Fruit fly (Drosophila melanogaster) whole organism, embryonic: ENCODE results near the gene Acyp.

Experiments used
- ATbp ChIP-seq: fragments of 200-800 bp; sonication (Bioruptor generic); optimal IDR thresholded peaks from 2 replicates; lab custom pipeline; 2017; ENCODE audit warnings: missing biosample characterization, mild to moderate bottlenecking, missing genetic modification characterization, missing genetic modification reagents
- Adf1 ChIP-seq: fragments of 200-800 bp; sonication (Bioruptor generic); IDR thresholded peaks from 2 replicates; pipeline ENCODE4 v1.3.6; 2022; ENCODE audit warnings: missing biosample characterization, missing genetic modification characterization
- Bgb ChIP-seq: fragments of 200-800 bp; sonication (Bioruptor generic); IDR thresholded peaks from 2 replicates; pipeline ENCODE4 v1.3.6; 2022; ENCODE audit warnings: missing biosample characterization, missing genetic modification characterization; ENCODE audit not compliant: partially characterized antibody
- CG10274 ChIP-seq: fragments of 200-800 bp; sonication (Bioruptor generic); optimal IDR thresholded peaks from 3 replicates; lab custom pipeline; 2017; ENCODE audit warnings: missing biosample characterization, mild to moderate bottlenecking, missing genetic modification characterization
- CG10366 ChIP-seq: fragments of 200-800 bp; sonication (Bioruptor generic); IDR thresholded peaks from 2 replicates; pipeline ENCODE4 v1.3.6; 2022; ENCODE audit warnings: missing biosample characterization, missing genetic modification characterization
- CG10431 ChIP-seq: fragments of 200-800 bp; sonication (Bioruptor generic); optimal IDR thresholded peaks from 3 replicates; lab custom pipeline; 2018; ENCODE audit warnings: missing biosample characterization, mild to moderate bottlenecking, missing genetic modification characterization
- CG10565 ChIP-seq: fragments of 200-800 bp; sonication (Bioruptor generic); optimal IDR thresholded peaks from 3 replicates; lab custom pipeline; 2016; ENCODE audit warnings: missing biosample characterization, mild to moderate bottlenecking, missing genetic modification characterization
- CG10979 ChIP-seq: fragments of 200-800 bp; sonication (Bioruptor generic); optimal IDR thresholded peaks from 2 replicates; lab custom pipeline; 2018; ENCODE audit warnings: missing biosample characterization, mild to moderate bottlenecking, missing genetic modification characterization, moderate library complexity
- CG11398 ChIP-seq: fragments of 200-800 bp; sonication (Bioruptor generic); optimal IDR thresholded peaks from 2 replicates; lab custom pipeline; 2016; ENCODE audit warnings: missing biosample characterization, missing genetic modification characterization
- CG11456 ChIP-seq: fragments of 200-800 bp; sonication (Bioruptor generic); IDR thresholded peaks from 3 replicates; pipeline ENCODE4 v1.3.6; 2022; ENCODE audit warnings: missing biosample characterization, missing genetic modification characterization
- CG11696 ChIP-seq: fragments of 200-800 bp; sonication (Bioruptor generic); IDR thresholded peaks from 2 replicates; pipeline ENCODE4 v1.3.6; 2022; ENCODE audit warnings: missing biosample characterization, missing genetic modification characterization
- CG12071 ChIP-seq: fragments of 200-800 bp; sonication (Bioruptor generic); optimal IDR thresholded peaks from 3 replicates; lab custom pipeline; 2018; ENCODE audit warnings: missing biosample characterization, mild to moderate bottlenecking, missing genetic modification characterization
- CG1233 ChIP-seq: fragments of 200-800 bp; sonication (Bioruptor generic); optimal IDR thresholded peaks from 4 replicates; lab custom pipeline; 2018; ENCODE audit warnings: missing biosample characterization, mild to moderate bottlenecking, missing genetic modification characterization
- CG12391 ChIP-seq: fragments of 200-800 bp; sonication (Bioruptor generic); optimal IDR thresholded peaks from 3 replicates; lab custom pipeline; 2018; ENCODE audit warnings: missing biosample characterization, mild to moderate bottlenecking, missing genetic modification characterization, moderate library complexity
- CG13424 ChIP-seq: fragments of 200-800 bp; sonication (Bioruptor generic); optimal IDR thresholded peaks from 2 replicates; lab custom pipeline; 2019; ENCODE audit warnings: missing biosample characterization, mild to moderate bottlenecking, missing genetic modification characterization, moderate library complexity
- CG14667 ChIP-seq: fragments of 200-800 bp; sonication (Bioruptor generic); IDR thresholded peaks from 2 replicates; pipeline ENCODE4 v1.3.6; 2022; ENCODE audit warnings: missing biosample characterization, missing genetic modification characterization
- CG14710 ChIP-seq: fragments of 200-800 bp; sonication (Bioruptor generic); optimal IDR thresholded peaks from 3 replicates; lab custom pipeline; 2019; ENCODE audit warnings: missing biosample characterization, mild to moderate bottlenecking, missing genetic modification characterization, moderate library complexity
- CG1529 ChIP-seq: fragments of 200-800 bp; sonication (Bioruptor generic); optimal IDR thresholded peaks from 3 replicates; lab custom pipeline; 2018; ENCODE audit warnings: missing biosample characterization, missing genetic modification characterization
- CG16779 ChIP-seq: fragments of 200-800 bp; sonication (Bioruptor generic); IDR thresholded peaks from 2 replicates; pipeline ENCODE4 v1.3.6; 2022; ENCODE audit warnings: missing biosample characterization, missing genetic modification characterization
- CG17568 ChIP-seq: fragments of 200-800 bp; sonication (Bioruptor generic); optimal IDR thresholded peaks from 2 replicates; lab custom pipeline; 2018; ENCODE audit warnings: missing biosample characterization, mild to moderate bottlenecking, missing genetic modification characterization, moderate library complexity
- CG17802 ChIP-seq: fragments of 200-800 bp; sonication (Bioruptor generic); optimal IDR thresholded peaks from 2 replicates; lab custom pipeline; 2018; ENCODE audit warnings: missing biosample characterization, mild to moderate bottlenecking, missing genetic modification characterization, moderate library complexity
- CG1792 ChIP-seq: fragments of 200-800 bp; sonication (Bioruptor generic); optimal IDR thresholded peaks from 2 replicates; lab custom pipeline; 2016; ENCODE audit warnings: missing biosample characterization, missing genetic modification characterization
- CG3163 ChIP-seq: fragments of 200-800 bp; sonication (Bioruptor generic); optimal IDR thresholded peaks from 3 replicates; lab custom pipeline; 2016; ENCODE audit warnings: missing biosample characterization, missing genetic modification characterization
- CG43689 ChIP-seq: fragments of 200-800 bp; sonication (Bioruptor generic); IDR thresholded peaks from 2 replicates; pipeline ENCODE4 v1.3.6; 2022; ENCODE audit warnings: missing biosample characterization, missing genetic modification characterization
- CG4617 ChIP-seq: fragments of 200-800 bp; sonication (Bioruptor generic); optimal IDR thresholded peaks from 3 replicates; lab custom pipeline; 2016; ENCODE audit warnings: missing biosample characterization, missing genetic modification characterization, borderline replicate concordance
- CG8089 ChIP-seq: fragments of 200-800 bp; sonication (Bioruptor generic); optimal IDR thresholded peaks from 3 replicates; lab custom pipeline; 2016; ENCODE audit warnings: missing biosample characterization, missing genetic modification characterization
- CG8924 ChIP-seq: fragments of 200-800 bp; optimal IDR thresholded peaks from 3 replicates; lab custom pipeline; 2019; ENCODE audit warnings: missing biosample characterization, mild to moderate bottlenecking, missing genetic modification characterization, moderate library complexity
- CG9609 ChIP-seq: fragments of 200-800 bp; sonication (Bioruptor generic); optimal IDR thresholded peaks from 3 replicates; lab custom pipeline; 2016; ENCODE audit warnings: missing biosample characterization, missing genetic modification characterization
- Hsf ChIP-seq: fragments of 200-800 bp; sonication (Bioruptor generic); optimal IDR thresholded peaks from 3 replicates; lab custom pipeline; 2016; ENCODE audit warnings: missing biosample characterization, missing genetic modification characterization
- Nf-YB ChIP-seq: fragments of 200-800 bp; sonication (Bioruptor generic); optimal IDR thresholded peaks from 3 replicates; lab custom pipeline; 2019; ENCODE audit warnings: missing biosample characterization, mild to moderate bottlenecking, missing genetic modification characterization, moderate library complexity
- Spps ChIP-seq: fragments of 200-800 bp; sonication (Bioruptor generic); optimal IDR thresholded peaks from 2 replicates; lab custom pipeline; 2018; ENCODE audit warnings: missing biosample characterization, mild to moderate bottlenecking, missing genetic modification characterization
- Vsx1 ChIP-seq: fragments of 200-800 bp; sonication (Bioruptor generic); optimal IDR thresholded peaks from 2 replicates; lab custom pipeline; 2017; ENCODE audit warnings: missing biosample characterization, mild to moderate bottlenecking, missing genetic modification characterization, missing genetic modification reagents
- YL-1 ChIP-seq: fragments of 200-800 bp; sonication (Bioruptor generic); optimal IDR thresholded peaks from 3 replicates; lab custom pipeline; 2017; ENCODE audit warnings: missing biosample characterization, mild to moderate bottlenecking, missing genetic modification characterization
- abd-A ChIP-seq: fragments of 200-800 bp; sonication (Bioruptor generic); optimal IDR thresholded peaks from 3 replicates; lab custom pipeline; 2019; ENCODE audit warnings: missing biosample characterization, mild to moderate bottlenecking, missing genetic modification characterization, moderate library complexity
- ara ChIP-seq: fragments of 200-800 bp; sonication (Bioruptor generic); IDR thresholded peaks from 2 replicates; pipeline ENCODE4 v1.3.6; 2022; ENCODE audit warnings: missing biosample characterization, missing genetic modification characterization
- gem ChIP-seq: fragments of 200-800 bp; sonication (Bioruptor generic); optimal IDR thresholded peaks from 2 replicates; lab custom pipeline; 2019; ENCODE audit warnings: missing biosample characterization, mild to moderate bottlenecking, missing genetic modification characterization, moderate library complexity
- gfzf ChIP-seq: fragments of 200-800 bp; sonication (Bioruptor generic); optimal IDR thresholded peaks from 2 replicates; lab custom pipeline; 2016; ENCODE audit warnings: missing biosample characterization, mild to moderate bottlenecking, missing genetic modification characterization, moderate library complexity
- her ChIP-seq: fragments of 200-800 bp; sonication (Bioruptor generic); optimal IDR thresholded peaks from 2 replicates; lab custom pipeline; 2016; ENCODE audit warnings: missing biosample characterization, missing genetic modification characterization
- ken ChIP-seq: fragments of 200-800 bp; sonication (Bioruptor generic); IDR thresholded peaks from 3 replicates; pipeline ENCODE4 v1.3.6; 2022; ENCODE audit warnings: missing biosample characterization, missing genetic modification characterization
- lbe ChIP-seq: fragments of 200-800 bp; sonication (Bioruptor generic); optimal IDR thresholded peaks from 2 replicates; lab custom pipeline; 2016; ENCODE audit warnings: missing biosample characterization, mild to moderate bottlenecking, missing genetic modification characterization
- odd ChIP-seq: fragments of 200-800 bp; sonication (Bioruptor generic); optimal IDR thresholded peaks from 2 replicates; lab custom pipeline; 2017; ENCODE audit warnings: missing biosample characterization, mild to moderate bottlenecking, missing genetic modification characterization
- pan ChIP-seq, 4 experiments: fragments of >200 bp in 3 of 4; fragments of 200-800 bp in 1 of 4; sonication (Bioruptor generic) in 1 of 4; optimal IDR thresholded peaks in 3 of 4; IDR thresholded peaks in 1 of 4; 2 replicates each; pipeline versions ENCODE4 v1.3.6 to Lab custom; 2017 to 2022; ENCODE audit warnings: missing biosample characterization in 2 of 4, missing genetic modification characterization in 2 of 4, mixed read lengths in 1 of 4
- pnt ChIP-seq: fragments of 200-800 bp; sonication (Bioruptor generic); optimal IDR thresholded peaks from 3 replicates; lab custom pipeline; 2016; ENCODE audit warnings: missing biosample characterization, missing genetic modification characterization
- pros ChIP-seq: fragments of 200-800 bp; sonication (Bioruptor generic); optimal IDR thresholded peaks from 3 replicates; lab custom pipeline; 2019; ENCODE audit warnings: missing biosample characterization, mild to moderate bottlenecking, missing genetic modification characterization, moderate library complexity
- psq ChIP-seq: fragments of 200-800 bp; sonication (Bioruptor generic); optimal IDR thresholded peaks from 2 replicates; lab custom pipeline; 2017; ENCODE audit warnings: missing biosample characterization, missing genetic modification characterization
- slou ChIP-seq: fragments of 200-800 bp; sonication (Bioruptor generic); optimal IDR thresholded peaks from 3 replicates; lab custom pipeline; 2016; ENCODE audit warnings: missing biosample characterization, missing genetic modification characterization
- tap ChIP-seq: fragments of 200-800 bp; optimal IDR thresholded peaks from 3 replicates; lab custom pipeline; 2019; ENCODE audit warnings: missing biosample characterization, mild to moderate bottlenecking, missing genetic modification characterization, moderate library complexity
- tgo ChIP-seq: fragments of 200-800 bp; sonication (Bioruptor generic); IDR thresholded peaks from 3 replicates; pipeline ENCODE4 v1.3.6; 2022; ENCODE audit warnings: missing biosample characterization, missing genetic modification characterization
- trh ChIP-seq: fragments of 200-800 bp; sonication (Bioruptor generic); optimal IDR thresholded peaks from 2 replicates; lab custom pipeline; 2016; ENCODE audit warnings: missing biosample characterization, missing genetic modification characterization

Acyp gene

DNA sequence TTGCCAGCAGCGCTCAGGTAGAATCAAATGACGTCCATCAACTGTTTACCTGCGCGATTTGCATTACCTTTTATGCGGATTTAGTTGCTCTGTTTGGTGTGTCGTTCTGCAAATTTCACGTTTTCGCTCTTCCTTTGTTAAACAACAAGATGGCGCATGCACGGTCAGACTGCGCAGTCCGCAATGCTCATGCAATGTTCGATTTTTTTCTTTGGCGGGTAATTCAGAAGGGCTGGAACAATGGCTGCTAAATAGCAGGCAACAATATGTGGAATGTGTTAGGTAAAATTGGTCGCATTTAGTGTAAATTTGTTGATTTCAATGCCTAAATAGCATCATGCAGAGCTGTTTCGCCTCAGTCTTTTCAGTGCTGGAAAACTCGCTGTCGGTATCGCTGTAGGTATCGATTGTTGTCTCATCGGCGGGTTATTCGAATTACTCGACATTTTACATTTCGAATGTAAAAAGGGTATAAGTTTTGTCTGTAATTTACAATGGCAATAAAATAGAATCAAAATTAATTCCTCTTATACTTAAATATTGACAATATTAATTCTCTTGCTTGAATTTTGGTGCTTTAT, 7.5 kb upstream of the Acyp start, which contains the start of gene Smg5 (continued):
- TF ChIP-seq odd (GFP tag; lab: Kevin White, UChicago) (no peak), Vsx1 (GFP tag; lab: Kevin White, UChicago) (no peak), CG17568 (no peak), CG12071 (no peak), CG43689 (peak; percentile 86), CG16779 (GFP tag; lab: Robert Waterston, UW) (peak; percentile 91), gem (tag; lab: Kevin White, UChicago) (peak; percentile 99), CG10565 (GFP tag; lab: Kevin White, UChicago) (peak; percentile 71), CG11456 (GFP tag; lab: Robert Waterston, UW) (peak; percentile 97), CG1792 (GFP tag; lab: Kevin White, UChicago) (peak; percentile 100), Hsf (GFP tag; lab: Kevin White, UChicago) (peak; percentile 98), Spps (tag; lab: Kevin White, UChicago) (peak; percentile 25), slou (GFP tag; lab: Kevin White, UChicago) (peak; percentile 81), CG12391 (tag; lab: Kevin White, UChicago) (peak; percentile 94), Adf1 (peak; percentile 74), CG10979 (tag; lab: Kevin White, UChicago) (peak; percentile 97), CG11398 (GFP tag; lab: Kevin White, UChicago) (peak; percentile 89), ara (GFP tag; lab: Robert Waterston, UW) (peak; percentile 96), CG1233 (GFP tag; lab: Kevin White, UChicago) (peak; percentile 63), pnt (GFP tag; lab: Kevin White, UChicago) (peak; percentile 92), Nf-YB (GFP tag; lab: Kevin White, UChicago) (peak; percentile 69), CG9609 (peak; percentile 98), CG14667 (GFP tag; lab: Robert Waterston, UW) (peak; percentile 85), gfzf (GFP tag; lab: Kevin White, UChicago) (peak; percentile 48), CG14710 (tag; lab: Kevin White, UChicago) (peak; percentile 93), CG10274 (GFP tag; lab: Kevin White, UChicago) (peak; percentile 74), ATbp (GFP tag; lab: Kevin White, UChicago) (peak; percentile 33), CG13424 (tag; lab: Kevin White, UChicago) (peak; percentile 99), CG8089 (GFP tag; lab: Kevin White, UChicago) (peak; percentile 96), psq (GFP tag; lab: Kevin White, UChicago) (peak; percentile 91), abd-A (no peak), tap (no peak), ken (GFP tag; lab: Robert Waterston, UW) (peak; percentile 99), trh (GFP tag; lab: Kevin White, UChicago) (peak; percentile 76), CG11696 (no peak), CG8924 (tag; lab: Kevin White, UChicago) (peak; percentile 92), Bgb (peak; percentile 95), YL-1 (GFP tag; lab: Kevin White, UChicago) (peak; percentile 91), CG3163 (GFP tag; lab: Kevin White, UChicago) (peak; percentile 92), CG10431 (GFP tag; lab: Kevin White, UChicago) (peak; percentile 24), CG4617 (peak; percentile 95), CG1529 (GFP tag; lab: Kevin White, UChicago) (peak; percentile 73), tgo (peak; percentile 96), pros (GFP tag; lab: Kevin White, UChicago) (no peak), CG10366 (peak; percentile 96), lbe (GFP tag; lab: Kevin White, UChicago) (peak; percentile 41), CG17802 (peak; percentile 90), pan (optimal IDR thresholded peaks at IDR 0.05; lab: Kevin White, UChicago) (no peak), pan (GFP tag; optimal IDR thresholded peaks at IDR 0.05 in 1 of 2, IDR thresholded peaks at IDR 0.05 in 1 of 2) (peak in 1 of 2 experiments; percentile 94), her (GFP tag; lab: Kevin White, UChicago) (peak; percentile 95)
